Worm (Caenorhabditis elegans) whole organism, young adult: ENCODE results near the gene kvs-3.

Source experiments
- F55B11.4 ChIP-seq: sonication (generic microtip); optimal IDR thresholded peaks from 2 replicates; lab custom pipeline; 2016; ENCODE audit warnings: missing compliant biosample characterization, missing genetic modification characterization, borderline replicate concordance; ENCODE audit not compliant: insufficient read depth
- T07F8.4 ChIP-seq: sonication (generic microtip); optimal IDR thresholded peaks from 2 replicates; lab custom pipeline; 2016; ENCODE audit warnings: mild to moderate bottlenecking, missing genetic modification characterization, moderate library complexity, missing compliant biosample characterization
- Y56A3A.18 ChIP-seq: fragments of 200-800 bp; sonication (Bioruptor generic); IDR thresholded peaks from 2 replicates; pipeline ENCODE4 v1.3.6; 2022; ENCODE audit warnings: missing genetic modification reagents, missing genetic modification characterization, missing compliant biosample characterization
- attf-6 ChIP-seq: fragments of 200-800 bp; sonication (Bioruptor generic); IDR thresholded peaks from 2 replicates; pipeline ENCODE4 v1.3.6; 2022; ENCODE audit warnings: missing genetic modification reagents, missing genetic modification characterization, missing compliant biosample characterization
- bed-1 ChIP-seq: fragments of 200-800 bp; sonication (Bioruptor generic); IDR thresholded peaks from 2 replicates; pipeline ENCODE4 v1.3.6; 2022; ENCODE audit warnings: missing genetic modification reagents, missing genetic modification characterization, missing compliant biosample characterization
- bed-2 ChIP-seq: fragments of 200-800 bp; sonication (Bioruptor generic); IDR thresholded peaks from 2 replicates; pipeline ENCODE4 v1.3.6; 2022; ENCODE audit warnings: missing genetic modification reagents, missing genetic modification characterization, missing compliant biosample characterization
- dpl-1 ChIP-seq: fragments of 150-350 bp; optimal IDR thresholded peaks from 2 replicates; lab custom pipeline; 2014; ENCODE audit warnings: missing biosample characterization, missing genetic modification reagents, missing genetic modification characterization
- pha-4 ChIP-seq: fragments of 150-350 bp; sonication (generic microtip); optimal IDR thresholded peaks from 2 replicates; lab custom pipeline; 2014; ENCODE audit warnings: missing biosample characterization, missing genetic modification reagents, missing genetic modification characterization
- rec-8 ChIP-seq, 2 experiments: sonication (generic microtip); optimal IDR thresholded peaks; 2 replicates each; lab custom pipeline; 2016; ENCODE audit warnings: mild to moderate bottlenecking in 2 of 2, missing genetic modification characterization in 2 of 2, missing genetic modification reagents in 2 of 2, missing genotype in 2 of 2, missing biosample characterization in 1 of 2, missing compliant biosample characterization in 1 of 2, moderate library complexity in 1 of 2
- tbx-9 ChIP-seq: sonication (generic microtip); optimal IDR thresholded peaks from 2 replicates; lab custom pipeline; 2016; ENCODE audit warnings: borderline replicate concordance, missing genetic modification characterization, inconsistent platforms, missing compliant biosample characterization

DNA sequence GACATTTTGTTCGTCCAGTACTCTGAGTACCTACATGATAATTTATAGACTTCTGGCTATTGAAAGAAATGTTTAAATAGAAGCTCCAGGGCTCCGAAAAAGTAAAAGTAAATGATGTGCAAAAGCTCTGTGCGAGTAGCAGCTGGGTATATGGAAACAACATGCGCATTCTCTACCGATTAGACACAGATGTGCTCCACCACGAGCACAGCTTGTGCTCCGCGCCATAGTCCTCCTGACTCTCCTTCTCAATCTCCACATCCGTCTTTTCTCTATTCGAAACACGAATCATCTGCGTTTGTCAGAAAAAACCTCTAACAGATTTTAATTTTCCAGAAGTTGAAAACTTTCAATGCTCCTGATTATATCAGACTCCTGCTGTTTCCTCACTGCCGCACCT is 34.7 kb upstream of the kvs-3 start:
- TF ChIP-seq tbx-9 (tag; lab: Kevin White, UChicago) (no peak), pha-4 (no peak), attf-6 (no peak), T07F8.4 (tag; lab: Kevin White, UChicago) (no peak), Y56A3A.18 (GFP tag; lab: Robert Waterston, UW) (no peak), dpl-1 (GFP tag; lab: Kevin White, UChicago) (no peak), F55B11.4 (tag; lab: Kevin White, UChicago) (no peak), bed-2 (GFP tag; lab: Robert Waterston, UW) (no peak), bed-1 (GFP tag; lab: Robert Waterston, UW) (no peak), rec-8 (tag; optimal IDR thresholded peaks at IDR 0.05; lab: Kevin White, UChicago) (no peak)
